Fruit fly (Drosophila melanogaster) whole organism, embryonic: ENCODE data around the gene CG3630.
A peak's percentile ranks its signal among the peaks of the same experiment; 100 is the strongest.

Source experiments
- Abd-B ChIP-seq: fragments of 200-800 bp; sonication (Bioruptor generic); optimal IDR thresholded peaks from 2 replicates; lab custom pipeline; 2018; ENCODE audit warnings: missing biosample characterization, mild to moderate bottlenecking, missing genetic modification characterization, moderate library complexity
- Atf6 ChIP-seq: fragments of 200-800 bp; sonication (Bioruptor generic); IDR thresholded peaks from 2 replicates; pipeline ENCODE4 v1.3.6; 2022; ENCODE audit warnings: missing biosample characterization, missing genetic modification characterization
- Awh ChIP-seq: fragments of 200-800 bp; sonication (Bioruptor generic); IDR thresholded peaks from 2 replicates; pipeline ENCODE4, ENCODE4 v1.3.6; 2022; ENCODE audit warnings: missing biosample characterization, missing genetic modification characterization
- CG10147 ChIP-seq: fragments of 200-800 bp; sonication (Bioruptor generic); optimal IDR thresholded peaks from 2 replicates; lab custom pipeline; 2019; ENCODE audit warnings: missing biosample characterization, mild to moderate bottlenecking, missing genetic modification characterization, moderate library complexity
- CG1024 ChIP-seq: fragments of 200-800 bp; sonication (Bioruptor generic); IDR thresholded peaks from 2 replicates; pipeline ENCODE4 v1.3.6; 2022; ENCODE audit warnings: missing biosample characterization, missing genetic modification characterization
- CG10431 ChIP-seq: fragments of 200-800 bp; sonication (Bioruptor generic); optimal IDR thresholded peaks from 3 replicates; lab custom pipeline; 2018; ENCODE audit warnings: missing biosample characterization, mild to moderate bottlenecking, missing genetic modification characterization
- CG10979 ChIP-seq: fragments of 200-800 bp; sonication (Bioruptor generic); optimal IDR thresholded peaks from 2 replicates; lab custom pipeline; 2018; ENCODE audit warnings: missing biosample characterization, mild to moderate bottlenecking, missing genetic modification characterization, moderate library complexity
- CG13424 ChIP-seq: fragments of 200-800 bp; sonication (Bioruptor generic); optimal IDR thresholded peaks from 2 replicates; lab custom pipeline; 2019; ENCODE audit warnings: missing biosample characterization, mild to moderate bottlenecking, missing genetic modification characterization, moderate library complexity
- CG17359 ChIP-seq: fragments of 200-800 bp; sonication (Bioruptor generic); optimal IDR thresholded peaks from 3 replicates; lab custom pipeline; 2018; ENCODE audit warnings: missing biosample characterization, mild to moderate bottlenecking, missing genetic modification characterization, moderate library complexity
- CG18599 ChIP-seq: fragments of 200-800 bp; sonication (Bioruptor generic); optimal IDR thresholded peaks from 3 replicates; lab custom pipeline; 2017; ENCODE audit warnings: missing biosample characterization, missing genetic modification characterization, mild to moderate bottlenecking, moderate library complexity, missing genetic modification reagents
- CG2116 ChIP-seq: fragments of 200-800 bp; sonication (Bioruptor generic); optimal IDR thresholded peaks from 3 replicates; lab custom pipeline; 2018; ENCODE audit warnings: missing biosample characterization, mild to moderate bottlenecking, missing genetic modification characterization
- CG30020 ChIP-seq: fragments of 200-800 bp; optimal IDR thresholded peaks from 2 replicates; lab custom pipeline; 2019; ENCODE audit warnings: missing biosample characterization, mild to moderate bottlenecking, missing genetic modification characterization, moderate library complexity
- CG4360 ChIP-seq: fragments of 200-800 bp; sonication (Bioruptor generic); IDR thresholded peaks from 2 replicates; pipeline ENCODE4 v1.3.6; 2022; ENCODE audit warnings: missing biosample characterization, missing genetic modification characterization
- CG6254 ChIP-seq: fragments of 200-800 bp; sonication (Bioruptor generic); optimal IDR thresholded peaks from 3 replicates; lab custom pipeline; 2017; ENCODE audit warnings: mild to moderate bottlenecking, missing biosample characterization, missing genetic modification reagents, missing genetic modification characterization
- CG8281 ChIP-seq: fragments of 200-800 bp; sonication (Bioruptor generic); optimal IDR thresholded peaks from 2 replicates; lab custom pipeline; 2018; ENCODE audit warnings: missing biosample characterization, mild to moderate bottlenecking, missing genetic modification characterization, moderate library complexity
- CG8359 ChIP-seq: fragments of 200-800 bp; sonication (Bioruptor generic); optimal IDR thresholded peaks from 2 replicates; lab custom pipeline; 2017; ENCODE audit warnings: missing biosample characterization, mild to moderate bottlenecking, missing genetic modification characterization, borderline replicate concordance
- CG8478 ChIP-seq: fragments of >200 bp; optimal IDR thresholded peaks from 2 replicates; lab custom pipeline; 2018
- CG8765 ChIP-seq: fragments of 200-800 bp; sonication (Bioruptor generic); IDR thresholded peaks from 2 replicates; pipeline ENCODE4 v1.3.6; 2022; ENCODE audit warnings: missing biosample characterization, missing genetic modification characterization
- CG8924 ChIP-seq: fragments of 200-800 bp; optimal IDR thresholded peaks from 3 replicates; lab custom pipeline; 2019; ENCODE audit warnings: missing biosample characterization, mild to moderate bottlenecking, missing genetic modification characterization, moderate library complexity
- CG9437 ChIP-seq: fragments of 200-800 bp; sonication (Bioruptor generic); optimal IDR thresholded peaks from 2 replicates; lab custom pipeline; 2018; ENCODE audit warnings: missing biosample characterization, mild to moderate bottlenecking, missing genetic modification characterization
- D19A ChIP-seq: fragments of 200-800 bp; optimal IDR thresholded peaks from 3 replicates; lab custom pipeline; 2019; ENCODE audit warnings: missing biosample characterization, mild to moderate bottlenecking, missing genetic modification characterization, moderate library complexity
- Dll ChIP-seq: fragments of 200-800 bp; sonication (Bioruptor generic); IDR thresholded peaks from 4 replicates; pipeline ENCODE4 v1.3.6; 2022; ENCODE audit warnings: missing biosample characterization, missing genetic modification characterization; ENCODE audit not compliant: partially characterized antibody
- Dp ChIP-seq: fragments of 200-800 bp; sonication (Bioruptor generic); optimal IDR thresholded peaks from 2 replicates; lab custom pipeline; 2018; ENCODE audit warnings: missing biosample characterization, mild to moderate bottlenecking, missing genetic modification characterization, moderate library complexity
- Ets65A ChIP-seq: fragments of 200-800 bp; sonication (Bioruptor generic); peaks from one replicate; lab custom pipeline; 2016; ENCODE audit warnings: missing biosample characterization, missing genetic modification characterization
- Gsc ChIP-seq: fragments of 200-800 bp; sonication (Bioruptor generic); IDR thresholded peaks from 2 replicates; pipeline ENCODE4 v1.3.6; 2022; ENCODE audit warnings: missing biosample characterization, missing genetic modification characterization
- Hr51 ChIP-seq, 2 experiments: fragments of 200-800 bp; sonication (Bioruptor generic); optimal IDR thresholded peaks; 2 replicates in 1 of 2; 3 replicates in 1 of 2; lab custom pipeline; 2016 to 2018; ENCODE audit warnings: missing biosample characterization in 2 of 2, missing genetic modification characterization in 2 of 2, mild to moderate bottlenecking in 1 of 2, moderate library complexity in 1 of 2
- Hsf ChIP-seq: fragments of 200-800 bp; sonication (Bioruptor generic); optimal IDR thresholded peaks from 3 replicates; lab custom pipeline; 2016; ENCODE audit warnings: missing biosample characterization, missing genetic modification characterization
- Med ChIP-seq: fragments of 200-800 bp; sonication (Bioruptor generic); peaks from one replicate; lab custom pipeline; 2016; ENCODE audit warnings: missing biosample characterization, missing genetic modification characterization, mild to moderate bottlenecking, inconsistent platforms, moderate library complexity
- NC2β ChIP-seq: fragments of 200-800 bp; sonication (Bioruptor generic); optimal IDR thresholded peaks from 2 replicates; lab custom pipeline; 2016; ENCODE audit warnings: missing biosample characterization, missing genetic modification characterization
- Nf-YA ChIP-seq: fragments of 200-800 bp; sonication (Bioruptor generic); IDR thresholded peaks from 2 replicates; pipeline ENCODE4 v1.3.6; 2022; ENCODE audit warnings: missing biosample characterization, missing genetic modification characterization
- Opbp ChIP-seq: fragments of 200-800 bp; sonication (Bioruptor generic); IDR thresholded peaks from 3 replicates; pipeline ENCODE4 v1.3.6; 2022; ENCODE audit warnings: missing biosample characterization, missing genetic modification characterization; ENCODE audit not compliant: partially characterized antibody
- Pdp1 ChIP-seq, 2 experiments: fragments of 200-800 bp; sonication (Bioruptor generic); optimal IDR thresholded peaks; 3 replicates each; lab custom pipeline; 2016; ENCODE audit warnings: missing biosample characterization in 2 of 2, missing genetic modification characterization in 2 of 2, mild to moderate bottlenecking in 1 of 2, moderate library complexity in 1 of 2
- Scr ChIP-seq: fragments of 200-800 bp; sonication (Bioruptor generic); IDR thresholded peaks from 2 replicates; pipeline ENCODE4 v1.3.6; 2022; ENCODE audit warnings: missing biosample characterization, missing genetic modification characterization; ENCODE audit not compliant: partially characterized antibody
- Six4 ChIP-seq: fragments of 200-800 bp; sonication (Bioruptor generic); optimal IDR thresholded peaks from 2 replicates; lab custom pipeline; 2016; ENCODE audit warnings: missing biosample characterization, missing genetic modification characterization
- Trl ChIP-seq, 3 experiments: fragments of >200 bp in 2 of 3; fragments of 200-800 bp in 1 of 3; sonication (Bioruptor generic) in 1 of 3; optimal IDR thresholded peaks; 2 replicates in 1 of 3; 3 replicates in 2 of 3; lab custom pipeline; 2016 to 2017; ENCODE audit warnings: missing biosample characterization in 1 of 3, missing genetic modification characterization in 1 of 3
- Xbp1 ChIP-seq: fragments of 200-800 bp; sonication (Bioruptor generic); optimal IDR thresholded peaks from 3 replicates; lab custom pipeline; 2016; ENCODE audit warnings: missing biosample characterization, mild to moderate bottlenecking, missing genetic modification characterization
- bigmax ChIP-seq: fragments of 200-800 bp; sonication (Bioruptor generic); optimal IDR thresholded peaks from 2 replicates; lab custom pipeline; 2018; ENCODE audit warnings: missing biosample characterization, mild to moderate bottlenecking, missing genetic modification characterization
- dmrt11E ChIP-seq: fragments of 200-800 bp; sonication (Bioruptor generic); optimal IDR thresholded peaks from 3 replicates; lab custom pipeline; 2018; ENCODE audit warnings: missing biosample characterization, mild to moderate bottlenecking, missing genetic modification characterization, moderate library complexity
- emc ChIP-seq: fragments of 200-800 bp; sonication (Bioruptor generic); optimal IDR thresholded peaks from 2 replicates; lab custom pipeline; 2016; ENCODE audit warnings: missing biosample characterization, missing genetic modification characterization
- exex ChIP-seq: fragments of 200-800 bp; sonication (Bioruptor generic); optimal IDR thresholded peaks from 4 replicates; lab custom pipeline; 2018; ENCODE audit warnings: missing biosample characterization, mild to moderate bottlenecking, missing genetic modification characterization, moderate library complexity
- eyg ChIP-seq: fragments of 200-800 bp; sonication (Bioruptor generic); optimal IDR thresholded peaks from 3 replicates; lab custom pipeline; 2016; ENCODE audit warnings: missing biosample characterization, missing genetic modification characterization
- fd96Cb ChIP-seq: fragments of 200-800 bp; sonication (Bioruptor generic); optimal IDR thresholded peaks from 2 replicates; lab custom pipeline; 2018; ENCODE audit warnings: missing biosample characterization, mild to moderate bottlenecking, missing genetic modification characterization, moderate library complexity
- ftz-f1 ChIP-seq: fragments of 200-800 bp; sonication (Bioruptor generic); optimal IDR thresholded peaks from 2 replicates; lab custom pipeline; 2016; ENCODE audit warnings: missing biosample characterization, missing genetic modification characterization
- gro ChIP-seq: fragments of 200-800 bp; sonication (Bioruptor generic); optimal IDR thresholded peaks from 2 replicates; lab custom pipeline; 2016; ENCODE audit warnings: missing biosample characterization, missing genetic modification characterization
- jumu ChIP-seq: fragments of 200-800 bp; sonication (Bioruptor generic); optimal IDR thresholded peaks from 3 replicates; lab custom pipeline; 2016; ENCODE audit warnings: missing biosample characterization, missing genetic modification characterization
- nmo ChIP-seq: fragments of 200-800 bp; sonication (Bioruptor generic); optimal IDR thresholded peaks from 2 replicates; lab custom pipeline; 2018; ENCODE audit warnings: missing biosample characterization, mild to moderate bottlenecking, missing genetic modification characterization, moderate library complexity
- ranshi ChIP-seq: fragments of 200-800 bp; sonication (Bioruptor generic); IDR thresholded peaks from 2 replicates; pipeline ENCODE4 v1.3.6; 2022; ENCODE audit warnings: missing biosample characterization, missing genetic modification characterization
- sd ChIP-seq: fragments of 200-800 bp; sonication (Bioruptor generic); optimal IDR thresholded peaks from 3 replicates; lab custom pipeline; 2018; ENCODE audit warnings: missing biosample characterization, mild to moderate bottlenecking, missing genetic modification characterization, moderate library complexity
- wdn ChIP-seq: fragments of 200-800 bp; sonication (Bioruptor generic); IDR thresholded peaks from 2 replicates; pipeline ENCODE4 v1.3.6; 2022; ENCODE audit warnings: missing biosample characterization, missing genetic modification characterization
- yki ChIP-seq: fragments of >200 bp; optimal IDR thresholded peaks from 3 replicates; lab custom pipeline; 2018
- zfh1 ChIP-seq: fragments of 200-800 bp; sonication (Bioruptor generic); IDR thresholded peaks from 3 replicates; pipeline ENCODE4 v1.3.6; 2022; ENCODE audit warnings: missing biosample characterization, missing genetic modification characterization

The CG3630 gene

DNA sequence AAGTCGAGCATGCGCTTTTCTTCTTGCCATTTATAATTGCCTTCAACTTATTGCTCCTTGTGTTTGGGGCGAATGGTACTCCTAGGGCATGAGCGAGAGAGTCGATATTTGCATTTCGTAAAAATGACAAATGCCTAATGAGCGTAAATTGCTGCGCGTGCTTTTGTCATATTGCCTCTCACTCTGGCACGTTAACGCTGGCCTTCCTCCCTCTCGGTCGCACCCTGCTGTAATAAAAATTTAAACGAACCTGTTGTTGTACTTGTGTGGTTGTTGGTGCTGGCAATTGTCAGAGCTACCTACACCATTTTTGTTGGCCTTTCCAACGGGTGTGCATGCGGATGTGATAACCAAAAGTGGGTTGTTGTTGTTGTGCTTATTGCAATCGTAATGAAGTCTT is 23.6 kb upstream of the CG3630 start (continued):
- no peak for TF ChIP-seq wdn
- TF ChIP-seq Opbp (GFP tag; lab: Robert Waterston, UW): 0 out of 3 replicates have a peak, but pooled peaks have one; percentile 27
- no peak for TF ChIP-seq CG6254 (GFP tag; lab: Kevin White, UChicago)
- no peak for TF ChIP-seq dmrt11E (tag; lab: Kevin White, UChicago)
- TF ChIP-seq CG17359 (tag; lab: Kevin White, UChicago): no peak
- no peak for TF ChIP-seq CG13424
- TF ChIP-seq Hr51 (GFP tag; optimal IDR thresholded peaks at IDR 0.05; lab: Kevin White, UChicago): peak in 1 of 2 experiments; percentile 22
- TF ChIP-seq ftz-f1 (GFP tag; lab: Kevin White, UChicago): peak; percentile 5
- TF ChIP-seq Pdp1 (GFP tag; optimal IDR thresholded peaks at IDR 0.05; lab: Kevin White, UChicago): peak in 1 of 2 experiments; percentile 11
- no peak for TF ChIP-seq D19A (tag; lab: Kevin White, UChicago)
- TF ChIP-seq Dp (GFP tag; lab: Kevin White, UChicago): no peak
- TF ChIP-seq CG1024 (GFP tag; lab: Robert Waterston, UW): no peak
- peak; percentile 14 for TF ChIP-seq Med
- no peak for TF ChIP-seq CG10979
- no peak for TF ChIP-seq nmo (GFP tag; lab: Kevin White, UChicago)
- TF ChIP-seq Nf-YA (GFP tag; lab: Robert Waterston, UW): no peak
- TF ChIP-seq Scr: no peak
- no peak for TF ChIP-seq Hsf (GFP tag; lab: Kevin White, UChicago)
- TF ChIP-seq ranshi (GFP tag; lab: Robert Waterston, UW): no peak
- TF ChIP-seq gro (GFP tag; lab: Kevin White, UChicago): no peak
- TF ChIP-seq emc: no peak
- no peak for TF ChIP-seq Ets65A (GFP tag; lab: Kevin White, UChicago)
- no peak for TF ChIP-seq CG10431 (GFP tag; lab: Kevin White, UChicago)
- TF ChIP-seq Six4: no peak
- no peak for TF ChIP-seq bigmax
- no peak for TF ChIP-seq CG8359 (GFP tag; lab: Kevin White, UChicago)
- TF ChIP-seq yki (lab: Kevin White, UChicago): no peak
- TF ChIP-seq Abd-B (GFP tag; lab: Kevin White, UChicago): peak; percentile 60
- TF ChIP-seq CG8924 (tag; lab: Kevin White, UChicago): no peak
- no peak for TF ChIP-seq CG30020
- peak in 1 of 2 experiments; percentile 76 for TF ChIP-seq Trl (optimal IDR thresholded peaks at IDR 0.05; lab: Kevin White, UChicago)
- no peak for TF ChIP-seq Trl (GFP tag; optimal IDR thresholded peaks at IDR 0.05; lab: Kevin White, UChicago)
- TF ChIP-seq CG8478 (lab: Kevin White, UChicago): peak; percentile 27
- peak; percentile 13 for TF ChIP-seq CG18599 (GFP tag; lab: Kevin White, UChicago)
- TF ChIP-seq CG10147 (GFP tag; lab: Kevin White, UChicago): no peak
- no peak for TF ChIP-seq Xbp1 (GFP tag; lab: Kevin White, UChicago)
- no peak for TF ChIP-seq NC2β (GFP tag; lab: Kevin White, UChicago)
- no peak for TF ChIP-seq Gsc (GFP tag; lab: Robert Waterston, UW)
- TF ChIP-seq zfh1 (GFP tag; lab: Robert Waterston, UW): no peak
- no peak for TF ChIP-seq CG9437 (GFP tag; lab: Kevin White, UChicago)
- TF ChIP-seq eyg: no peak
- peak; percentile 64 for TF ChIP-seq Awh
- no peak for TF ChIP-seq jumu (GFP tag; lab: Kevin White, UChicago)
- peak; percentile 67 for TF ChIP-seq sd (tag; lab: Kevin White, UChicago)
- peak; percentile 94 for TF ChIP-seq CG4360
- TF ChIP-seq Atf6 (GFP tag; lab: Robert Waterston, UW): no peak
- TF ChIP-seq CG8765 (GFP tag; lab: Robert Waterston, UW): no peak
- TF ChIP-seq Dll: no peak
- no peak for TF ChIP-seq fd96Cb (tag; lab: Kevin White, UChicago)
- no peak for TF ChIP-seq CG8281
- peak; percentile 18 for TF ChIP-seq exex (tag; lab: Kevin White, UChicago)
- no peak for TF ChIP-seq CG2116 (GFP tag; lab: Kevin White, UChicago)
